Worm (Caenorhabditis elegans) whole organism, L3 larva: Measurements from ENCODE around the gene srt-48.
A peak's percentile ranks its signal among the peaks of the same experiment; 100 is the strongest.

Source experiments
- R02D3.7 ChIP-seq: fragments of 150-350 bp; optimal IDR thresholded peaks from 2 replicates; lab custom pipeline; 2014; ENCODE audit warnings: missing biosample characterization, missing genetic modification characterization
- aly-2 ChIP-seq: fragments of 150-350 bp; optimal IDR thresholded peaks from 2 replicates; lab custom pipeline; 2014; ENCODE audit warnings: missing biosample characterization, missing genetic modification characterization
- ceh-16 ChIP-seq: sonication (generic microtip); optimal IDR thresholded peaks from 2 replicates; lab custom pipeline; 2017; ENCODE audit warnings: missing biosample characterization, missing genetic modification characterization
- ceh-28 ChIP-seq: fragments of 150-350 bp; optimal IDR thresholded peaks from 2 replicates; lab custom pipeline; 2014; ENCODE audit warnings: missing biosample characterization, missing genetic modification reagents, missing genetic modification characterization
- ceh-82 ChIP-seq: fragments of 150-350 bp; optimal IDR thresholded peaks from 2 replicates; lab custom pipeline; 2014; ENCODE audit warnings: missing biosample characterization, missing genetic modification characterization
- ceh-9 ChIP-seq: sonication (generic microtip); optimal IDR thresholded peaks from 2 replicates; lab custom pipeline; 2018; ENCODE audit warnings: missing biosample characterization, missing genetic modification characterization
- daf-12 ChIP-seq: fragments of 150-350 bp; optimal IDR thresholded peaks from 2 replicates; lab custom pipeline; 2014; ENCODE audit warnings: missing biosample characterization, missing genetic modification reagents, missing genetic modification characterization
- egl-5 ChIP-seq: fragments of 150-350 bp; optimal IDR thresholded peaks from 2 replicates; lab custom pipeline; 2017; ENCODE audit warnings: missing biosample characterization, missing genetic modification reagents, missing genetic modification characterization, inconsistent platforms
- elt-1 ChIP-seq: fragments of 150-350 bp; optimal IDR thresholded peaks from 2 replicates; lab custom pipeline; 2014; ENCODE audit warnings: missing biosample characterization, missing genetic modification characterization
- elt-2 ChIP-seq: sonication (generic microtip); optimal IDR thresholded peaks from 2 replicates; lab custom pipeline; 2016; ENCODE audit warnings: missing genetic modification reagents, mild to moderate bottlenecking, missing genetic modification characterization, missing compliant biosample characterization
- eor-1 ChIP-seq, 2 experiments: fragments of 150-350 bp; optimal IDR thresholded peaks; 2 replicates each; lab custom pipeline; 2014 to 2018; ENCODE audit warnings: missing biosample characterization in 2 of 2, missing genetic modification characterization in 2 of 2
- fkh-10 ChIP-seq: sonication (generic microtip); optimal IDR thresholded peaks from 2 replicates; lab custom pipeline; 2017; ENCODE audit warnings: missing biosample characterization, missing genetic modification reagents, missing genetic modification characterization
- fkh-2 ChIP-seq: fragments of 150-350 bp; optimal IDR thresholded peaks from 2 replicates; lab custom pipeline; 2014; ENCODE audit warnings: missing biosample characterization, missing genetic modification reagents, missing genetic modification characterization
- hmg-11 ChIP-seq: sonication (generic microtip); optimal IDR thresholded peaks from 2 replicates; lab custom pipeline; 2016; ENCODE audit warnings: missing genetic modification characterization, missing compliant biosample characterization
- jun-1 ChIP-seq: fragments of 150-350 bp; optimal IDR thresholded peaks from 2 replicates; lab custom pipeline; 2014; ENCODE audit warnings: missing biosample characterization, missing genetic modification reagents, missing genetic modification characterization
- lin-15B ChIP-seq: fragments of 150-350 bp; optimal IDR thresholded peaks from 2 replicates; lab custom pipeline; 2014; ENCODE audit warnings: missing biosample characterization, missing genetic modification characterization
- lin-39 ChIP-seq: fragments of 150-350 bp; optimal IDR thresholded peaks from 2 replicates; lab custom pipeline; 2018; ENCODE audit warnings: missing biosample characterization, missing genetic modification reagents, missing genetic modification characterization
- lsy-12 ChIP-seq: sonication (generic microtip); optimal IDR thresholded peaks from 2 replicates; lab custom pipeline; 2016; ENCODE audit warnings: mild to moderate bottlenecking, missing genetic modification characterization, missing compliant biosample characterization
- mml-1 ChIP-seq: fragments of 150-350 bp; sonication (generic microtip); optimal IDR thresholded peaks from 3 replicates; lab custom pipeline; 2014; ENCODE audit warnings: missing biosample characterization, missing genetic modification characterization
- nfya-1 ChIP-seq: sonication (generic microtip); optimal IDR thresholded peaks from 2 replicates; lab custom pipeline; 2017; ENCODE audit warnings: missing genetic modification characterization, mild to moderate bottlenecking, missing compliant biosample characterization, antibody characterized with exemption, moderate library complexity; ENCODE audit not compliant: insufficient read depth
- nhr-11 ChIP-seq: fragments of 150-350 bp; optimal IDR thresholded peaks from 2 replicates; lab custom pipeline; 2014; ENCODE audit warnings: missing biosample characterization, missing genetic modification characterization
- nhr-12 ChIP-seq: fragments of 150-350 bp; optimal IDR thresholded peaks from 2 replicates; lab custom pipeline; 2014; ENCODE audit warnings: missing biosample characterization, missing genetic modification characterization
- nhr-23 ChIP-seq: fragments of 150-350 bp; optimal IDR thresholded peaks from 2 replicates; lab custom pipeline; 2014; ENCODE audit warnings: missing biosample characterization, missing genetic modification reagents, missing genetic modification characterization
- nhr-237 ChIP-seq: fragments of 150-350 bp; optimal IDR thresholded peaks from 2 replicates; lab custom pipeline; 2014; ENCODE audit warnings: missing biosample characterization, missing genetic modification characterization
- nhr-25 ChIP-seq: sonication (generic microtip); optimal IDR thresholded peaks from 2 replicates; lab custom pipeline; 2017; ENCODE audit warnings: missing biosample characterization, missing genetic modification characterization
- nhr-28 ChIP-seq: fragments of 150-350 bp; optimal IDR thresholded peaks from 2 replicates; lab custom pipeline; 2014; ENCODE audit warnings: missing biosample characterization, missing genetic modification characterization
- nhr-43 ChIP-seq: sonication (generic microtip); optimal IDR thresholded peaks from 2 replicates; lab custom pipeline; 2016; ENCODE audit warnings: mild to moderate bottlenecking, missing genetic modification characterization, missing compliant biosample characterization; ENCODE audit not compliant: poor library complexity, severe bottlenecking
- nhr-67 ChIP-seq: fragments of 150-350 bp; optimal IDR thresholded peaks from 2 replicates; lab custom pipeline; 2014; ENCODE audit warnings: missing biosample characterization, missing genetic modification characterization
- nhr-76 ChIP-seq: fragments of 150-350 bp; sonication (generic microtip); optimal IDR thresholded peaks from 5 replicates; lab custom pipeline; 2014; ENCODE audit warnings: missing biosample characterization, missing genetic modification characterization
- pha-4 ChIP-seq: fragments of 150-350 bp; optimal IDR thresholded peaks from 2 replicates; lab custom pipeline; 2014; ENCODE audit warnings: missing biosample characterization, missing genetic modification reagents, missing genetic modification characterization
- pqm-1 ChIP-seq: fragments of 150-350 bp; optimal IDR thresholded peaks from 2 replicates; lab custom pipeline; 2017; ENCODE audit warnings: missing biosample characterization, missing genetic modification characterization, inconsistent platforms
- sea-2 ChIP-seq: fragments of 150-350 bp; sonication (generic microtip); optimal IDR thresholded peaks from 4 replicates; lab custom pipeline; 2014; ENCODE audit warnings: missing biosample characterization, missing genetic modification reagents, missing genetic modification characterization
- skn-1 ChIP-seq: fragments of 150-350 bp; optimal IDR thresholded peaks from 2 replicates; lab custom pipeline; 2014; ENCODE audit warnings: missing biosample characterization, missing genetic modification characterization
- snpc-4 ChIP-seq: fragments of 150-350 bp; optimal IDR thresholded peaks from 2 replicates; lab custom pipeline; 2014; ENCODE audit warnings: missing biosample characterization, missing genetic modification characterization
- tbx-2 ChIP-seq: sonication (generic microtip); optimal IDR thresholded peaks from 2 replicates; lab custom pipeline; 2016; ENCODE audit warnings: mild to moderate bottlenecking, missing genetic modification characterization, missing compliant biosample characterization
- unc-39 ChIP-seq: sonication (generic microtip); optimal IDR thresholded peaks from 4 replicates; lab custom pipeline; 2017; ENCODE audit warnings: missing biosample characterization, missing genetic modification characterization
- unc-62 ChIP-seq: fragments of 150-350 bp; sonication (generic microtip); optimal IDR thresholded peaks from 4 replicates; lab custom pipeline; 2014; ENCODE audit warnings: missing biosample characterization, missing genetic modification reagents, missing genetic modification characterization
- zag-1 ChIP-seq: fragments of 150-350 bp; optimal IDR thresholded peaks from 2 replicates; lab custom pipeline; 2014; ENCODE audit warnings: missing biosample characterization, missing genetic modification characterization
- ztf-11 ChIP-seq: fragments of 150-350 bp; optimal IDR thresholded peaks from 2 replicates; lab custom pipeline; 2014; ENCODE audit warnings: missing biosample characterization, missing genetic modification characterization
- ztf-4 ChIP-seq: fragments of 150-350 bp; optimal IDR thresholded peaks from 2 replicates; lab custom pipeline; 2014; ENCODE audit warnings: missing biosample characterization, missing genetic modification characterization

Gene srt-48

DNA sequence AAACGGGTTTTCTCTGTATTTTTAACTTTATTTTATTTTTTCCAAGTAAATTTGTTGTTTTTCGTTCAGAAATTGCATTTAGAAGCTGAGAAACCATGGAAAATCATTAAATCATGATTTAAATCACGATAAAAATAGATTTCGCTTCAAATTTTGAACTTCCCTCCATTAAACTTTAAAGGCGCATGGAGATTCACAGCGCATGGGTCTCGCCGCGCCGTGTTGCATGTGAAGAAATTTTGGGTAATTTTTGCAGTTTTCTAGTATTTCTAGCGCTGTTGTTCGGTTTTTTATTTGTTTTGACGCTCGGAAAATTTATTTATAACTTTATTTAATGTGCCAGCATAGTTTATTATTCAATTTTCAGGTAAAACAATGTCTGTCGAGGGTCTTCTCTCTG lies 31.7 kb downstream of the srt-48 start, which contains the start of gene eef-1B.2 (continued):
- TF ChIP-seq ceh-16 (tag; lab: Kevin White, UChicago) (no peak), nhr-23 (tag; lab: Kevin White, UChicago) (peak; percentile 60), skn-1 (tag; lab: Kevin White, UChicago) (peak; percentile 75)
- TF ChIP-seq, all 47 proteins: peak for 13

DNA sequence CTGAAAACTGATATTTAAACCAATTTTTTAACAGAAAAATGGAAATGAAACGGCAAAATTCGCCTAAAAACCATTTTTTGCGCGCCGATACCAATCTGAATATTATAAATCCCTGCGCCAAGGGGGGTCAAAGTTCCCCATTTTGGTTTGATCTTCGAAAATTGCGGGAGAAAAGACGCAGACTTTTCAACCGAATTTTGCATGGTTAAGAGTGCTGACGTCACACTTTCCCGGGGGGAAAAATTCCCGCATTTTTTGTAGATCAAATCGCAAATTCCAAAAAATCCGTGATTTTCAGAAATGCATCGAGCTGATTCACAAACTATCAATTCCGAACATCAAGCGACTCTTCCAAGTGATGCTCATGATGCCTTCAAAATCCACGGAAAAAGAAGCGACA lies 39.2 kb downstream of the srt-48 start:
- TF ChIP-seq nhr-237 (no peak), unc-62 (GFP tag; lab: Kevin White, UChicago) (no peak), nhr-23 (tag; lab: Kevin White, UChicago) (no peak), fkh-2 (tag; lab: Kevin White, UChicago) (no peak), ceh-82 (no peak), elt-1 (no peak), ztf-11 (no peak), unc-39 (tag; lab: Kevin White, UChicago) (no peak), ceh-28 (no peak), nhr-25 (tag; lab: Kevin White, UChicago) (no peak), hmg-11 (tag; lab: Kevin White, UChicago) (no peak), ztf-4 (no peak), zag-1 (tag; lab: Kevin White, UChicago) (no peak), snpc-4 (tag; lab: Kevin White, UChicago) (no peak), tbx-2 (tag; lab: Kevin White, UChicago) (no peak)

DNA sequence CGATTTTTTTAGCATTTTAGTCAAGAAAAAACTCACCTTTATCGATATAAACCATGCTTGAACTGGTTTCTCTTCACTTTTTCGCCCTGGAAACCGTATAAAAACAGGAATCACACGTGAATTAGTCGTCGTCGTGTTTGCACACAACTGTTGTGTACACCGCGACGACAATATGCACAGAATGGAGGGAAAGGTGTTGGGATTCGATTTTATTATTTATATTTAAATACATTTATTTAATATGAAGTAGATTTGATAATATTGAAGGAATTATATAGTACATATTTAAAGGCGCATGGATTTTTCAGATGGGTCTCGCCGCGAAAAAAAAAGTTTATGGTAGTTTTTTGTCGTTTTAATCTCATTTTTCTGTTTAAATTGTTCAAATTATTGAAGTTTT lies 39.8 kb downstream of the srt-48 start, which contains the start of gene Y41E3.8:
Gene Y41E3.8, minus strand, starts transcription at position 88 of the 400 bp plus-strand sequence.
- TF ChIP-seq nhr-25 (tag; lab: Kevin White, UChicago) (peak; percentile 2), lin-15B (tag; lab: Kevin White, UChicago) (peak; percentile 45), ceh-9 (tag; lab: Kevin White, UChicago) (no peak), R02D3.7 (no peak), fkh-10 (no peak), nhr-12 (tag; lab: Kevin White, UChicago) (no peak), ztf-4 (no peak), mml-1 (tag; lab: Kevin White, UChicago) (no peak), elt-2 (tag; lab: Kevin White, UChicago) (peak; percentile 22), pha-4 (tag; lab: Kevin White, UChicago) (peak; percentile 64), ceh-28 (peak; percentile 19), nhr-28 (tag; lab: Kevin White, UChicago) (no peak), nhr-43 (tag; lab: Kevin White, UChicago) (peak; percentile 28), hmg-11 (tag; lab: Kevin White, UChicago) (peak; percentile 40), nfya-1 (tag; lab: Kevin White, UChicago) (peak; percentile 57), nhr-23 (tag; lab: Kevin White, UChicago) (peak; percentile 46), ceh-16 (tag; lab: Kevin White, UChicago) (no peak), pqm-1 (tag; lab: Kevin White, UChicago) (no peak), lin-39 (tag; lab: Kevin White, UChicago) (no peak), elt-1 (no peak), lsy-12 (no peak), eor-1 (tag; optimal IDR thresholded peaks at IDR 0.05; lab: Kevin White, UChicago) (no peak), nhr-11 (no peak), aly-2 (tag; lab: Kevin White, UChicago) (no peak), snpc-4 (tag; lab: Kevin White, UChicago) (no peak), ztf-11 (no peak), egl-5 (tag; lab: Kevin White, UChicago) (peak; percentile 24), jun-1 (tag; lab: Kevin White, UChicago) (no peak), sea-2 (GFP tag; lab: Kevin White, UChicago) (no peak), nhr-76 (tag; lab: Kevin White, UChicago) (no peak)

DNA sequence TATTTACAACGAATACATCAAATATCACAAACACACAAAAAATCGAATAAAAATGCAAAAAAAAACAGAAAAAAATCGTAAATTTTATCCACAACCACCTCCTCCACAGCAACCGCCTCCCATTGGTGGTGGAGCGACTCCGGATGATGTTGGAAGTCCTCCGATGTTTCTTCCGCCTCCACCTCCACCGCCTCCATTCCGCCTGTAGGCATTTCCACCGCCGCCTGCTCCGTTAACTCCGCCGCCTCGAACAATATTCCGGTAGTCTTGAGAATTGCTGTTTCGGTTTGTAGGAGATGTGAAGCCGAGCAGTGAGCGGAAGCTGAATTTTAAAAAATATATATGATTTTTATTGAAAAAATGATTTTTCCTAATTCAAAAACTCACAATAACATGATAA lies 40.3 kb downstream of the srt-48 start:
- no peak for TF ChIP-seq aly-2 (tag; lab: Kevin White, UChicago)
- no peak for TF ChIP-seq snpc-4 (tag; lab: Kevin White, UChicago)
- TF ChIP-seq nhr-43 (tag; lab: Kevin White, UChicago): no peak
- TF ChIP-seq daf-12 (tag; lab: Kevin White, UChicago): no peak
- no peak for TF ChIP-seq skn-1 (tag; lab: Kevin White, UChicago)
- TF ChIP-seq hmg-11 (tag; lab: Kevin White, UChicago): no peak
- no peak for TF ChIP-seq sea-2 (GFP tag; lab: Kevin White, UChicago)
- no peak for TF ChIP-seq unc-39 (tag; lab: Kevin White, UChicago)
- TF ChIP-seq elt-1: no peak
- TF ChIP-seq lin-39 (tag; lab: Kevin White, UChicago): no peak
- no peak for TF ChIP-seq nhr-67
- TF ChIP-seq nhr-12 (tag; lab: Kevin White, UChicago): no peak
- no peak for TF ChIP-seq ztf-11
